Worm (Caenorhabditis elegans) whole organism, L1 larva: ENCODE results near the gene Y67D8C.22.

Experiments
- Y116A8C.19 ChIP-seq: sonication (generic microtip); optimal IDR thresholded peaks from 2 replicates; lab custom pipeline; 2016; ENCODE audit warnings: missing compliant biosample characterization, missing genetic modification characterization, borderline replicate concordance
- ama-1 ChIP-seq: fragments of 150-350 bp; optimal IDR thresholded peaks from 2 replicates; lab custom pipeline; 2014
- blmp-1 ChIP-seq: fragments of 150-350 bp; optimal IDR thresholded peaks from 2 replicates; lab custom pipeline; 2014; ENCODE audit warnings: missing biosample characterization, missing genetic modification characterization
- ces-1 ChIP-seq: fragments of 150-350 bp; optimal IDR thresholded peaks from 2 replicates; lab custom pipeline; 2014; ENCODE audit warnings: missing biosample characterization, missing genetic modification reagents, missing genetic modification characterization
- dpl-1 ChIP-seq, 3 experiments: fragments of 150-350 bp in 2 of 3; sonication (generic microtip) in 1 of 3; optimal IDR thresholded peaks; 2 replicates each; lab custom pipeline; 2014 to 2017; ENCODE audit warnings: missing biosample characterization in 3 of 3, missing genetic modification characterization in 3 of 3, missing genetic modification reagents in 3 of 3
- hlh-4 ChIP-seq: sonication (generic microtip); optimal IDR thresholded peaks from 2 replicates; lab custom pipeline; 2016; ENCODE audit warnings: mild to moderate bottlenecking, missing genetic modification characterization, missing compliant biosample characterization
- lin-13 ChIP-seq: fragments of 150-350 bp; optimal IDR thresholded peaks from 2 replicates; lab custom pipeline; 2014; ENCODE audit warnings: missing biosample characterization, missing genetic modification reagents, missing genetic modification characterization
- lsy-2 ChIP-seq, 2 experiments: fragments of 150-350 bp; optimal IDR thresholded peaks; 2 replicates each; lab custom pipeline; 2014; ENCODE audit warnings: missing biosample characterization in 2 of 2, missing genetic modification characterization in 2 of 2
- nhr-76 ChIP-seq: sonication (generic microtip); optimal IDR thresholded peaks from 2 replicates; lab custom pipeline; 2017; ENCODE audit warnings: missing biosample characterization, missing genetic modification characterization
- pag-3 ChIP-seq: sonication (generic microtip); optimal IDR thresholded peaks from 2 replicates; lab custom pipeline; 2017; ENCODE audit warnings: missing genetic modification characterization, mild to moderate bottlenecking, missing compliant biosample characterization, antibody characterized with exemption, borderline replicate concordance; ENCODE audit not compliant: insufficient read depth
- skn-1 ChIP-seq: fragments of 150-350 bp; optimal IDR thresholded peaks from 2 replicates; lab custom pipeline; 2014; ENCODE audit warnings: missing biosample characterization, missing genetic modification characterization
- snpc-4 ChIP-seq: fragments of 150-350 bp; optimal IDR thresholded peaks from 2 replicates; lab custom pipeline; 2014; ENCODE audit warnings: missing biosample characterization, missing genetic modification characterization
- zag-1 ChIP-seq: fragments of 150-350 bp; optimal IDR thresholded peaks from 2 replicates; lab custom pipeline; 2014; ENCODE audit warnings: missing biosample characterization, missing genetic modification characterization

DNA sequence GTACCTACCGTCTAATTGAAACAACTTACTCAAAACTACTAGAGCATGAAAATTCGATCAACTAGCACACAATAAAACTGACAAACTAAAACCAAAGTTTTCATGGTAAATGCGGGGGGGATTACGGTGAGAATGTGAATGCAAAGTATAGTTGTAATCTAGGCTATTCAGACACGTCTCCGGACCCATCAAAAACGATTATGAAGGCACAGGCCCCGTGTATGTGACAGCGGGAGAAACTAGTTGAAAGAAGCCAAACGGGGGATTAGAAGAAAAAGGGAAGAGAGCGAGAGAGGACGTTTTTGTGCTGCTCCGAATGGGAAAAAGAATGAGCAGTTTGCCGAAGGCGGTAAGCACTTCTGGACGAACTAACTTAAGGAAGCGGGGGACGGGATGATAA lies 15.0 kb upstream of the Y67D8C.22 start:
- no peak for TF ChIP-seq ama-1
- no peak for TF ChIP-seq pag-3 (tag; lab: Kevin White, UChicago)
- TF ChIP-seq skn-1 (tag; lab: Kevin White, UChicago): no peak
- TF ChIP-seq zag-1 (tag; lab: Kevin White, UChicago): no peak
- no peak for TF ChIP-seq nhr-76
- no peak for TF ChIP-seq snpc-4 (tag; lab: Kevin White, UChicago)
- no peak for TF ChIP-seq blmp-1 (tag; lab: Kevin White, UChicago)
- no peak for TF ChIP-seq hlh-4
- no peak for TF ChIP-seq lin-13 (GFP tag; lab: Kevin White, UChicago)
- TF ChIP-seq Y116A8C.19 (tag; lab: Kevin White, UChicago): no peak
- TF ChIP-seq lsy-2 (tag; optimal IDR thresholded peaks at IDR 0.05; lab: Kevin White, UChicago): no peak
- TF ChIP-seq ces-1: no peak
- TF ChIP-seq dpl-1 (GFP tag; optimal IDR thresholded peaks at IDR 0.05; lab: Kevin White, UChicago): no peak
